Worm (Caenorhabditis elegans): ENCODE results near the gene scrm-7.

The scrm-7 gene

DNA sequence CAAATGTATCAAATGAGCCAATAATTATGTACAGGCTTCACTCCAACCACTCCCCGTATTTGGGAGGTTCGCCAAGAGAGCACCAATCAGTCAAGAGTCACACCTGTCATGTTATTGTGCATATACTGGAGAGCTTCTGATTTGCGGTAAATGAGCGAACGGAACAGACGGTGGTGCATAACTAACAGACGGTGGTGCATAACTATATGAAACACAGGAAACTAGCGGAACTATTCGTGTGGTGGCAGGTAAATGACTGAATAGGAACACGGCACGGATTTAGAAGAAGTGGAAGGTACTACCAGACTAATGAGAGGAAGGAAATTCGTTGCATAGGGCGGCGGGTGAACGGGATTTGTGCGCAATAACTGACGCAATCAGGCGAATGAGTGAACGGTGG lies 13.5 kb upstream of the scrm-7 start:
- TF ChIP-seq mdl-1 (tag; optimal IDR thresholded peaks at IDR 0.05) = no peak
- TF ChIP-seq lin-39 (tag; optimal IDR thresholded peaks at IDR 0.05) = no peak
- TF ChIP-seq nfya-1 (tag; optimal IDR thresholded peaks at IDR 0.05; ENCODE audit: insufficient read depth) = no peak
- TF ChIP-seq ztf-4 (tag; optimal IDR thresholded peaks at IDR 0.05) = no peak
- no peak for TF ChIP-seq ceh-16 (tag; optimal IDR thresholded peaks at IDR 0.05)
- no peak for TF ChIP-seq nhr-11 (tag; optimal IDR thresholded peaks at IDR 0.05)
- TF ChIP-seq skn-1 (tag; optimal IDR thresholded peaks at IDR 0.05) = no peak
- TF ChIP-seq zag-1 (tag; optimal IDR thresholded peaks at IDR 0.05) = no peak
- no peak for TF ChIP-seq mml-1 (tag; optimal IDR thresholded peaks at IDR 0.05)
- TF ChIP-seq egl-27 (tag; optimal IDR thresholded peaks at IDR 0.05) = no peak
- TF ChIP-seq fkh-10 (GFP tag; optimal IDR thresholded peaks at IDR 0.05) = no peak
- TF ChIP-seq pqm-1 (tag; optimal IDR thresholded peaks at IDR 0.05) = no peak
- no peak for TF ChIP-seq lsy-12 (tag; optimal IDR thresholded peaks at IDR 0.05)
- TF ChIP-seq fos-1 (tag; optimal IDR thresholded peaks at IDR 0.05) = no peak
- TF ChIP-seq fkh-2 (tag; optimal IDR thresholded peaks at IDR 0.05) = no peak
- TF ChIP-seq tbx-2 (tag; optimal IDR thresholded peaks at IDR 0.05) = no peak
- no peak for TF ChIP-seq snpc-4 (tag; optimal IDR thresholded peaks at IDR 0.05)
- TF ChIP-seq sea-2 (GFP tag; optimal IDR thresholded peaks at IDR 0.05) = no peak

DNA sequence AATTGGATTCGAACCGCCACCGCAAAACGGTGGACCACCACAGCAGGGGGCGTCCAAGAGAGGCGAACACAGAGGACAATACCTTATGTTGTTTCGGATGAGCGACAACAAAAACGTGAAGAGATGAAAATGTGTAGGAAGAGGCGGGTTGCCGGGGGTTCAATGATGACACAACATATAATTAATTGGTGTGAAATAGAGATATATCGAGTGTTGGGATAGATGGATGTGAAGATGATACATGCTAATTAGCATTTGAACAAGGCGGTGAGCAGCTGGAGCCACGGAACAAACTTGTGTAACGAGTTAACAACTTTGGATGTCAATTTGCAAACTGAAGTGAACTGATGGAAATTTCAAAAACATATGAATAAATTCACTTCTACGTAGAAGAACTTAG lies 12.8 kb upstream of the scrm-7 start:
- TF ChIP-seq nhr-11 (tag; optimal IDR thresholded peaks at IDR 0.05) (no peak), eor-1 (tag; optimal IDR thresholded peaks at IDR 0.05) (no peak), nhr-23 (tag; optimal IDR thresholded peaks at IDR 0.05) (no peak), mdl-1 (tag; optimal IDR thresholded peaks at IDR 0.05) (no peak), daf-12 (tag; optimal IDR thresholded peaks at IDR 0.05) (no peak), ceh-16 (tag; optimal IDR thresholded peaks at IDR 0.05) (no peak), fkh-2 (tag; optimal IDR thresholded peaks at IDR 0.05) (no peak), ceh-28 (tag; optimal IDR thresholded peaks at IDR 0.05) (no peak), jun-1 (tag; optimal IDR thresholded peaks at IDR 0.05) (no peak), tbx-2 (tag; optimal IDR thresholded peaks at IDR 0.05) (no peak), sea-2 (GFP tag; optimal IDR thresholded peaks at IDR 0.05) (no peak), mml-1 (tag; optimal IDR thresholded peaks at IDR 0.05) (no peak), lin-15B (tag; optimal IDR thresholded peaks at IDR 0.05) (no peak), nhr-76 (tag; optimal IDR thresholded peaks at IDR 0.05) (no peak), ztf-4 (tag; optimal IDR thresholded peaks at IDR 0.05) (no peak), fkh-10 (GFP tag; optimal IDR thresholded peaks at IDR 0.05) (no peak), lsy-12 (tag; optimal IDR thresholded peaks at IDR 0.05) (no peak), nhr-25 (tag; optimal IDR thresholded peaks at IDR 0.05) (no peak), unc-62 (GFP tag; optimal IDR thresholded peaks at IDR 0.05) (no peak)

DNA sequence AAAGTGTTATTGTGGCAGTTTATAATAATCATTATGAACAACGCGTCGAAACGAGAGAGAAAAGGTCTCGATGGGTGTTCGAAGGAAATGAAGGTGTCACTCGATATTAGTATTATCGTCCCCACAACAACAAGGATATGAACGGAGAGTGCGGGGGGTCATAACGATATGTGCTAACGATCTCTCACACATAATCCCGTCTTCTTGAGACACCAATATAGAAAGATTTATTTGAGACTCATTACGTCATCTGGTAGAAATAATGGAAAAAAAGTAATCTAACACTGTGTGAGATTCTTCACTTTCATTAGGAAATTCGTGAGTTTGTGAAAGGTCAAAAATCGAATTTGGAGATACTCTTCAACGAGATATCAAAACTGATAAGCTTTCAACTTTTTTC lies 12.2 kb upstream of the scrm-7 start:
- TF ChIP-seq nfya-1 (tag; optimal IDR thresholded peaks at IDR 0.05; ENCODE audit: insufficient read depth) = no peak
- no peak for TF ChIP-seq elt-3 (tag; optimal IDR thresholded peaks at IDR 0.05)
- no peak for TF ChIP-seq nhr-11 (tag; optimal IDR thresholded peaks at IDR 0.05)
- no peak for TF ChIP-seq lin-39 (tag; optimal IDR thresholded peaks at IDR 0.05)
- no peak for TF ChIP-seq nhr-237 (tag; optimal IDR thresholded peaks at IDR 0.05)
- TF ChIP-seq fkh-10 (GFP tag; optimal IDR thresholded peaks at IDR 0.05) = no peak
- TF ChIP-seq skn-1 (tag; optimal IDR thresholded peaks at IDR 0.05) = no peak
- no peak for TF ChIP-seq unc-62 (GFP tag; optimal IDR thresholded peaks at IDR 0.05)
- no peak for TF ChIP-seq hmg-11 (tag; optimal IDR thresholded peaks at IDR 0.05)
- TF ChIP-seq daf-12 (tag; optimal IDR thresholded peaks at IDR 0.05) = no peak
- TF ChIP-seq egl-27 (tag; optimal IDR thresholded peaks at IDR 0.05) = no peak
- TF ChIP-seq sea-2 (GFP tag; optimal IDR thresholded peaks at IDR 0.05) = no peak
- TF ChIP-seq egl-5 (tag; optimal IDR thresholded peaks at IDR 0.05) = no peak
- TF ChIP-seq ceh-9 (tag; optimal IDR thresholded peaks at IDR 0.05) = no peak
- TF ChIP-seq ceh-28 (tag; optimal IDR thresholded peaks at IDR 0.05) = no peak

DNA sequence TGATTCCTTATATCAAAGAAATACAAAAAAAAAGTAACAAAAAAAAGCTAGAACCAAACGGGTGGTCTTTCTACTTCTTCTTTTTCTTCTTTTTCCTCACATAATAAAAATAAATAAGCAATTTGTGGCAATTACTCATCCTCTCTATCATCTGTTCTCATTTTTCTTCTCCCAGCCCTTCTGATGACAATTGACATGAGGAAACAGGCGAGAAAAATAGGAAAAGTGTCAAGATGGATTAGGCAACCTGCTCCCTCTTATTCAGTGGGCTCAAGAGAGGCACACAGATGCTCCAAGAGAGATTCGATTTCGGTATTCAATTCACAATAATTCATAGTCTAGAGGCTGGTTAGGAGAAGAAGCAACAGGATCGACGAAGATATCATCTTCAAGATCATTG lies 11.2 kb upstream of the scrm-7 start:
- TF ChIP-seq pqm-1 (tag; optimal IDR thresholded peaks at IDR 0.05) (no peak), elt-2 (tag; optimal IDR thresholded peaks at IDR 0.05) (no peak), skn-1 (tag; optimal IDR thresholded peaks at IDR 0.05) (no peak), egl-5 (tag; optimal IDR thresholded peaks at IDR 0.05) (no peak), nhr-25 (tag; optimal IDR thresholded peaks at IDR 0.05) (no peak), nhr-28 (tag; optimal IDR thresholded peaks at IDR 0.05) (no peak), nhr-43 (tag; optimal IDR thresholded peaks at IDR 0.05; ENCODE audit: poor library complexity, severe bottlenecking) (no peak), R02D3.7 (tag; optimal IDR thresholded peaks at IDR 0.05) (no peak)
